Fruit fly (Drosophila melanogaster): Measurements from ENCODE around the gene Brd7-9.

Brd7-9 gene

dm6 chr2L:7809699-7810088 is 27.0 kb downstream of the Brd7-9 start (continued):
- no peak for TF ChIP-seq cad (GFP tag; optimal IDR thresholded peaks at IDR 0.05)
- no peak for TF ChIP-seq Mes4 (GFP tag; optimal IDR thresholded peaks at IDR 0.05)
- peak; percentile 97 for TF ChIP-seq ewg (GFP tag; optimal IDR thresholded peaks at IDR 0.05)
- TF ChIP-seq CG10565 (GFP tag; optimal IDR thresholded peaks at IDR 0.05), result no peak
- peak; percentile 74 for TF ChIP-seq CG1832 (GFP tag; optimal IDR thresholded peaks at IDR 0.05)
- no peak for TF ChIP-seq bowl (GFP tag; IDR thresholded peaks at IDR 0.05)
- TF ChIP-seq odd (GFP tag; optimal IDR thresholded peaks at IDR 0.05), result no peak
- no peak for TF ChIP-seq BtbVII (GFP tag; optimal IDR thresholded peaks at IDR 0.05)
- TF ChIP-seq eyg (GFP tag; optimal IDR thresholded peaks at IDR 0.05), result peak; percentile 39
- no peak for TF ChIP-seq Oaz (GFP tag; IDR thresholded peaks at IDR 0.05)
- peak; percentile 20 for TF ChIP-seq tap (tag; optimal IDR thresholded peaks at IDR 0.05)
- TF ChIP-seq CG33213 (GFP tag; optimal IDR thresholded peaks at IDR 0.05), result no peak
- TF ChIP-seq sr (GFP tag; IDR thresholded peaks at IDR 0.05), result peak; percentile 26; the same call in 1 of the 3 replicates
- no peak for TF ChIP-seq schlank (tag; optimal IDR thresholded peaks at IDR 0.05)
- no peak for TF ChIP-seq Poxn (GFP tag; IDR thresholded peaks at IDR 0.05)
- no peak for TF ChIP-seq CG9932 (GFP tag; IDR thresholded peaks at IDR 0.05)
- no peak for TF ChIP-seq CG11723 (GFP tag; optimal IDR thresholded peaks at IDR 0.05)
- peak; percentile 56 for TF ChIP-seq nom (GFP tag; optimal IDR thresholded peaks at IDR 0.05)
- TF ChIP-seq CG8944 (GFP tag; optimal IDR thresholded peaks at IDR 0.05), result no peak
- TF ChIP-seq ham (GFP tag; IDR thresholded peaks at IDR 0.05), result no peak
- peak; percentile 26 for TF ChIP-seq hbn (GFP tag; IDR thresholded peaks at IDR 0.05; ENCODE audit: partially characterized antibody)
- peak; percentile 18 for TF ChIP-seq Deaf1 (tag; optimal IDR thresholded peaks at IDR 0.05)
- TF ChIP-seq CG10543 (GFP tag; optimal IDR thresholded peaks at IDR 0.05), result peak; percentile 86
- peak; percentile 48 for TF ChIP-seq pzg (GFP tag; optimal IDR thresholded peaks at IDR 0.05)
- TF ChIP-seq Bgb (GFP tag; IDR thresholded peaks at IDR 0.05; ENCODE audit: partially characterized antibody), result peak; percentile 61; the same call in 1 of the 2 replicates
- TF ChIP-seq abd-A (tag; optimal IDR thresholded peaks at IDR 0.05), result peak; percentile 79
- TF ChIP-seq ttk (GFP tag; IDR thresholded peaks at IDR 0.05), result no peak
- no peak for TF ChIP-seq Asciz (GFP tag; optimal IDR thresholded peaks at IDR 0.05)
- no peak for TF ChIP-seq pan (optimal IDR thresholded peaks at IDR 0.05)
- TF ChIP-seq pan (GFP tag; optimal IDR thresholded peaks at IDR 0.05 in 1 of 2, IDR thresholded peaks at IDR 0.05 in 1 of 2), result peak in 1 of 2 experiments; percentile 43
- no peak for TF ChIP-seq CG17361 (GFP tag; IDR thresholded peaks at IDR 0.05)
- no peak for TF ChIP-seq CG16863 (GFP tag; optimal IDR thresholded peaks at IDR 0.05)
- no peak for TF ChIP-seq CG17802 (tag; optimal IDR thresholded peaks at IDR 0.05)
- no peak for TF ChIP-seq CG11560 (tag; IDR thresholded peaks at IDR 0.05)
- no peak for TF ChIP-seq maf-S (GFP tag; optimal IDR thresholded peaks at IDR 0.05)
- TF ChIP-seq Side (GFP tag; optimal IDR thresholded peaks at IDR 0.05), result no peak
- no peak for TF ChIP-seq CG11085 (GFP tag; IDR thresholded peaks at IDR 0.05)
- TF ChIP-seq Vsx1 (GFP tag; optimal IDR thresholded peaks at IDR 0.05), result no peak
- peak in 1 of 2 experiments; percentile 92 for TF ChIP-seq Pdp1 (GFP tag; optimal IDR thresholded peaks at IDR 0.05)
- TF ChIP-seq gem (tag; optimal IDR thresholded peaks at IDR 0.05), result no peak
- TF ChIP-seq sima (GFP tag; optimal IDR thresholded peaks at IDR 0.05), result no peak
- TF ChIP-seq D19A (tag; optimal IDR thresholded peaks at IDR 0.05), result no peak
- no peak for TF ChIP-seq fru (optimal IDR thresholded peaks at IDR 0.05)
- 0 out of 2 replicates have a peak, but pooled peaks have one; percentile 7 for TF ChIP-seq Ptx1 (GFP tag; IDR thresholded peaks at IDR 0.05)
- no peak for TF ChIP-seq ken (GFP tag; IDR thresholded peaks at IDR 0.05)
- peak; percentile 12 for TF ChIP-seq Hand (GFP tag; optimal IDR thresholded peaks at IDR 0.05)
- TF ChIP-seq cg (GFP tag; optimal IDR thresholded peaks at IDR 0.05), result peak; percentile 92
- TF ChIP-seq GATAe (GFP tag; conservative IDR thresholded peaks at IDR 0.05), result no peak
- TF ChIP-seq Med (GFP tag), result peak; percentile 91
- no peak for TF ChIP-seq CG5180 (GFP tag; optimal IDR thresholded peaks at IDR 0.05)
- no peak for TF ChIP-seq Gsc (GFP tag; IDR thresholded peaks at IDR 0.05)
- peak; percentile 58; the same call in 1 of the 2 replicates for TF ChIP-seq CG13287 (GFP tag; IDR thresholded peaks at IDR 0.05; ENCODE audit: partially characterized antibody)
